Worm (Caenorhabditis elegans) whole organism, L2 larva: ENCODE data around the gene ger-1.

Experiments
- F13H6.1 ChIP-seq: sonication (generic microtip); optimal IDR thresholded peaks from 2 replicates; lab custom pipeline; 2016; ENCODE audit warnings: missing genetic modification characterization, missing compliant biosample characterization
- aly-2 ChIP-seq: fragments of 150-350 bp; optimal IDR thresholded peaks from 2 replicates; lab custom pipeline; 2014; ENCODE audit warnings: missing biosample characterization, missing genetic modification characterization
- ceh-16 ChIP-seq: fragments of 150-350 bp; optimal IDR thresholded peaks from 2 replicates; lab custom pipeline; 2014; ENCODE audit warnings: missing biosample characterization, missing genetic modification characterization
- fos-1 ChIP-seq: fragments of 150-350 bp; optimal IDR thresholded peaks from 2 replicates; lab custom pipeline; 2014; ENCODE audit warnings: missing biosample characterization, missing genetic modification characterization
- gmeb-1 ChIP-seq: fragments of 150-350 bp; optimal IDR thresholded peaks from 2 replicates; lab custom pipeline; 2014; ENCODE audit warnings: missing biosample characterization, missing genetic modification characterization
- lin-11 ChIP-seq: fragments of 150-350 bp; sonication (generic microtip); optimal IDR thresholded peaks from 2 replicates; lab custom pipeline; 2014; ENCODE audit warnings: missing biosample characterization, missing genetic modification characterization, inconsistent platforms, mixed read lengths
- mdl-1 ChIP-seq, 2 experiments: fragments of 150-350 bp in 1 of 2; sonication (generic microtip) in 1 of 2; optimal IDR thresholded peaks; 2 replicates each; lab custom pipeline; 2017; ENCODE audit warnings: missing biosample characterization in 2 of 2, missing genetic modification characterization in 2 of 2
- nhr-237 ChIP-seq: fragments of 150-350 bp; optimal IDR thresholded peaks from 2 replicates; lab custom pipeline; 2014; ENCODE audit warnings: missing biosample characterization, missing genetic modification characterization

DNA sequence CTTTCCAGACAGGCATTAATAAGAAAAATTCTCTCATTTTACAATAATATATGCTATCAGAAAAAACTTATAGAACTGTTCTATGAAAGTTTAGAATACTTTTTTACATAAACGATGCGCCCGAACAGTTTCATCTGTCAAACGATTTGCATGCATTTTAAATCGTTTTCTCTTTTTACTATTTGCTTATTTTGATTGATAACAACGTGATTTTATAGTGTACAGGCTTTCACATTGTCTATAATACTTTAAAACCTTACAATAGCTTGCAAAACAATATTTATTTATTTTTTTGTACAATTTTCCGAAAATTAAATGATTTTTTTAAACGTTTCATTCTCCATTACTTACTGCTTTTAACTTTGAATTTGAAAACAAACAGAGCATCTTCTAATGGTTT lies 21.6 kb downstream of the ger-1 start, which contains the start of gene R01H2.7:
- TF ChIP-seq gmeb-1 (tag; lab: Kevin White, UChicago) (no peak), lin-11 (no peak), F13H6.1 (tag; lab: Kevin White, UChicago) (no peak), ceh-16 (no peak), nhr-237 (tag; lab: Kevin White, UChicago) (no peak), mdl-1 (tag; optimal IDR thresholded peaks at IDR 0.05; lab: Kevin White, UChicago) (no peak), fos-1 (no peak), aly-2 (tag; lab: Kevin White, UChicago) (no peak)
